Fruit fly (Drosophila melanogaster) whole organism, embryonic: Measurements from ENCODE around the gene CG42529.

Source experiments
- Bgb ChIP-seq: fragments of 200-800 bp; sonication (Bioruptor generic); IDR thresholded peaks from 2 replicates; pipeline ENCODE4 v1.3.6; 2022; ENCODE audit warnings: missing biosample characterization, missing genetic modification characterization; ENCODE audit not compliant: partially characterized antibody
- CG10543 ChIP-seq: fragments of 200-800 bp; sonication (Bioruptor generic); optimal IDR thresholded peaks from 3 replicates; lab custom pipeline; 2017; ENCODE audit warnings: missing biosample characterization, mild to moderate bottlenecking, missing genetic modification characterization, moderate library complexity
- CG12391 ChIP-seq: fragments of 200-800 bp; sonication (Bioruptor generic); optimal IDR thresholded peaks from 3 replicates; lab custom pipeline; 2018; ENCODE audit warnings: missing biosample characterization, mild to moderate bottlenecking, missing genetic modification characterization, moderate library complexity
- CG12659 ChIP-seq: fragments of 200-800 bp; sonication (Bioruptor generic); optimal IDR thresholded peaks from 3 replicates; lab custom pipeline; 2017; ENCODE audit warnings: mild to moderate bottlenecking, missing biosample characterization, missing genetic modification reagents, missing genetic modification characterization
- CG31224 ChIP-seq: fragments of 200-800 bp; sonication (Bioruptor generic); IDR thresholded peaks from 2 replicates; pipeline ENCODE4 v1.3.6; 2022; ENCODE audit warnings: missing biosample characterization, missing genetic modification characterization
- CG7963 ChIP-seq: fragments of 200-800 bp; sonication (Bioruptor generic); IDR thresholded peaks from 3 replicates; pipeline ENCODE4 v1.3.6; 2022; ENCODE audit warnings: missing biosample characterization, missing genetic modification characterization; ENCODE audit not compliant: partially characterized antibody
- H2.0 ChIP-seq: fragments of 200-800 bp; sonication (Bioruptor generic); IDR thresholded peaks from 2 replicates; pipeline ENCODE4 v1.3.6; 2022; ENCODE audit warnings: missing biosample characterization, missing genetic modification characterization
- ash1 ChIP-seq: fragments of 200-800 bp; sonication (Bioruptor generic); optimal IDR thresholded peaks from 2 replicates; lab custom pipeline; 2018; ENCODE audit warnings: missing biosample characterization, mild to moderate bottlenecking, missing genetic modification characterization
- klu ChIP-seq: fragments of 200-800 bp; sonication (Bioruptor generic); IDR thresholded peaks from 2 replicates; pipeline ENCODE4 v1.3.6; 2022; ENCODE audit warnings: missing biosample characterization, missing genetic modification characterization
- row ChIP-seq: fragments of 200-800 bp; sonication (Bioruptor generic); IDR thresholded peaks from 3 replicates; pipeline ENCODE4 v1.3.6; 2022; ENCODE audit warnings: missing biosample characterization, missing genetic modification characterization
- sr ChIP-seq: fragments of 200-800 bp; sonication (Bioruptor generic); IDR thresholded peaks from 3 replicates; pipeline ENCODE4 v1.3.6; 2022; ENCODE audit warnings: missing biosample characterization, missing genetic modification characterization
- tna ChIP-seq: fragments of 200-800 bp; sonication (Bioruptor generic); IDR thresholded peaks from 2 replicates; pipeline ENCODE4 v1.3.6; 2022; ENCODE audit warnings: missing biosample characterization, missing genetic modification characterization; ENCODE audit not compliant: partially characterized antibody

DNA sequence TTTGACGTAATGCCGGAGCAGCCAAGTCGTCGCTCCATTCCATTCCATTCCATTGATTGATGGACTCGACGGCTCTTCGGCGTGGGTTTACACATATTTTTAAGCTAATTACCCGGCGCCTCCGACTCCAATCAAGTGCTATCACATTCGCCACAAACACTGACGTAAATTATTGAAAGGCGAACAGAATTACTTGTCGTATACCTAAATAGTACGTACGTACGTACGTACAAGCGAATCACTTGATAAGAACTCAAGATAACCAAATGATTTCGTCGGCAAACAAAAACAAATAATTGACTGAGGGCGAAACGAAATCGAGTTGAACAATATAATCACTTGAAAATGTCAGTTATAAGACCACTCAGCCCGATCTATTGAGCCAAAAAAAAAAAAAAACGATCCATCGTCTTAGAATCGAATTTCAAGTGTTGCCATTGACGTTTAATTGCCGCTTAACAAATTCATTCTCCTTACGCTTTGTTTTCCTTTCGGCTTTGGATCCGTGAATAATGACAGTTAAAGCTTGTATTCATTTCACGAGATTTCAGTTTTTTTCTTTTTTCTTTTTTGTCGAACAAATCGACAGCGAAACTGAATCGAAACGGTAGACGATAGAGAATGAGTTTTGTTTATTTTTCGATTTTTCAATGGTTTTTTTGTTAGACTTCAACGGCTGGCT lies 48.6 kb downstream of the CG42529 start:
- TF ChIP-seq ash1 = no peak
- no peak for TF ChIP-seq sr (GFP tag; lab: Robert Waterston, UW)
- TF ChIP-seq CG10543 (GFP tag; lab: Kevin White, UChicago) = no peak
- TF ChIP-seq CG12391 (tag; lab: Kevin White, UChicago) = no peak
- no peak for TF ChIP-seq H2.0 (GFP tag; lab: Robert Waterston, UW)
- no peak for TF ChIP-seq tna
- TF ChIP-seq klu = no peak
- TF ChIP-seq Bgb = no peak
- TF ChIP-seq CG31224 (GFP tag; lab: Robert Waterston, UW) = no peak
- TF ChIP-seq row (GFP tag; lab: Robert Waterston, UW) = no peak
- no peak for TF ChIP-seq CG7963 (GFP tag; lab: Robert Waterston, UW)
- no peak for TF ChIP-seq CG12659 (GFP tag; lab: Kevin White, UChicago)
